Fruit fly (Drosophila melanogaster): ENCODE measurements around the gene wapl.

Gene wapl

DNA sequence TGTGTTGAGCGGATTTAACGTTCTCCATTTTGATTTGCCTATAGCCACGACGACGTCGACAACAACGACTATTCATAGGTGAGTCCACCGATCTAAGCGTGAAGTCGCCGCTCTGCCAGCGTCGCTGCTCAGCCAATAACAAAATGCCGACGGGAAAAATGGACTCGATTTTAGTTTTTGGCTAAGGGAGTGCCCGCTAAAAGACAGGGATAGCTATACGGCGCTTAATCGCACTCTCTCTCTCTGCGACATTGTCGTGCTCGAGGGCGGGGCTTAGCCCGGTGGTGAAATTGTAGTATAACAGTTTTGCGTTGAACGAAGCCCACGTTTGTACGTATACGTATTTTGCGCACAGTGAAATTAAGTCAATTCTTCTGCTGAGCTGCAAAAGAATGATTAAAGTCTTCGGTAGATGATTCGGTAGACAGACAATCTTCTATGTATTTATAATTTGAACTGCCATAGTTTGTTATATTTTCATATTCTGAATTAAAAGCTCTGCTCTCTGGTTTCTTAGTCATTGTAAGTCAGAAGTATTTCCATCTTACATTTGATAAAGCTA lies 33.2 kb downstream of the wapl start:
- TF ChIP-seq Snoo (tag; optimal IDR thresholded peaks at IDR 0.05) (no peak), CG12605 (GFP tag; IDR thresholded peaks at IDR 0.05) (0 out of 2 replicates have a peak, but pooled peaks have one; percentile 20), Ets98B (GFP tag; IDR thresholded peaks at IDR 0.05) (peak; percentile 19; the same call in 1 of the 2 replicates), CG4496 (GFP tag; IDR thresholded peaks at IDR 0.05) (peak; percentile 60; the same call in 1 of the 3 replicates)

DNA sequence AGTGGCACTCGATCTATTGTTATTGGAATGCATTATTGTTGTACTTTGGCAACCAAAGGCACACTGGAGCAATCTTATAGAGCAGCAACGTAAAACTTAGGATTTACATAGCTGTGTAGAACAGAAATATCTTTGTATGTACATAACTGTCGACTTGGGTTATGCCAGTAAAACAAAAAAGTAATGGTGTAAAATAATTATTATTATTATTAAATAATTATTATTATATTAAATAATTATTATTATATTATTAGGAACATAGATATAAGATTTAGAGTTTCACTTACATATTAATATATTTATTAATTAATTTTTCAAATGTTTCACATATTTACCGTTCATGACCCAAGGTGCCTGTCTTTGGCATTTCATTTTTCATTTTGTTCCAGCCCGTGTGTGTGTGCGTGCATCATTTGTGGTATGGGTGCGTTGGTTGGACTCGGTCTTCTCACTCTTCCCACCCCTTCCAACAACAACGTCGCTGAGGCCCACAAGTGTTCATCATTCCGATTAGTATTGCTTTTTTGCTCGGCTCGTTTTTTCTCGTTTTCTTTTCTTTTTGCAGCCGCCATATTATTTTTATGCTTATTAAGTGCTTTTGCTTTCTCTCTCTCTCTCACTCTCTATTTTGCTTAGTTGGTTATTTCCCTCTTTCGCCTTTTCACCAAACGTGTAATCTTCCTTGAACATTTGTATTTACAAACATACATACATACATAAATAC lies 34.7 kb downstream of the wapl start:
- TF ChIP-seq CG9948 (tag; optimal IDR thresholded peaks at IDR 0.05) (peak; percentile 96), Ets98B (GFP tag; IDR thresholded peaks at IDR 0.05) (peak; percentile 84), CG14655 (GFP tag; optimal IDR thresholded peaks at IDR 0.05) (peak; percentile 93), EcR (GFP tag; optimal IDR thresholded peaks at IDR 0.05) (peak; percentile 12), D1 (tag; optimal IDR thresholded peaks at IDR 0.05) (peak; percentile 90), fd96Ca (GFP tag; IDR thresholded peaks at IDR 0.05) (peak; percentile 82), CG12605 (GFP tag; IDR thresholded peaks at IDR 0.05) (peak; percentile 95), CG4496 (GFP tag; IDR thresholded peaks at IDR 0.05) (peak; percentile 94), CG8159 (tag; optimal IDR thresholded peaks at IDR 0.05) (peak; percentile 97), CG13204 (GFP tag; optimal IDR thresholded peaks at IDR 0.05) (peak; percentile 69), CG10348 (GFP tag; IDR thresholded peaks at IDR 0.05) (peak; percentile 75), gl (tag; optimal IDR thresholded peaks at IDR 0.05) (peak; percentile 95), Pif1A (GFP tag; optimal IDR thresholded peaks at IDR 0.05) (peak; percentile 82), Snoo (tag; optimal IDR thresholded peaks at IDR 0.05) (peak; percentile 89), CG34367 (tag; optimal IDR thresholded peaks at IDR 0.05) (peak; percentile 82), Pif1B (GFP tag; optimal IDR thresholded peaks at IDR 0.05) (peak; percentile 67), CG17806 (tag; optimal IDR thresholded peaks at IDR 0.05) (peak; percentile 86), rn (GFP tag; IDR thresholded peaks at IDR 0.05) (peak; percentile 90), CG32121 (GFP tag; IDR thresholded peaks at IDR 0.05) (peak; percentile 58; the same call in 1 of the 2 replicates), CG15710 (tag; optimal IDR thresholded peaks at IDR 0.05) (peak; percentile 94), CG8301 (tag; optimal IDR thresholded peaks at IDR 0.05) (peak; percentile 53)

DNA sequence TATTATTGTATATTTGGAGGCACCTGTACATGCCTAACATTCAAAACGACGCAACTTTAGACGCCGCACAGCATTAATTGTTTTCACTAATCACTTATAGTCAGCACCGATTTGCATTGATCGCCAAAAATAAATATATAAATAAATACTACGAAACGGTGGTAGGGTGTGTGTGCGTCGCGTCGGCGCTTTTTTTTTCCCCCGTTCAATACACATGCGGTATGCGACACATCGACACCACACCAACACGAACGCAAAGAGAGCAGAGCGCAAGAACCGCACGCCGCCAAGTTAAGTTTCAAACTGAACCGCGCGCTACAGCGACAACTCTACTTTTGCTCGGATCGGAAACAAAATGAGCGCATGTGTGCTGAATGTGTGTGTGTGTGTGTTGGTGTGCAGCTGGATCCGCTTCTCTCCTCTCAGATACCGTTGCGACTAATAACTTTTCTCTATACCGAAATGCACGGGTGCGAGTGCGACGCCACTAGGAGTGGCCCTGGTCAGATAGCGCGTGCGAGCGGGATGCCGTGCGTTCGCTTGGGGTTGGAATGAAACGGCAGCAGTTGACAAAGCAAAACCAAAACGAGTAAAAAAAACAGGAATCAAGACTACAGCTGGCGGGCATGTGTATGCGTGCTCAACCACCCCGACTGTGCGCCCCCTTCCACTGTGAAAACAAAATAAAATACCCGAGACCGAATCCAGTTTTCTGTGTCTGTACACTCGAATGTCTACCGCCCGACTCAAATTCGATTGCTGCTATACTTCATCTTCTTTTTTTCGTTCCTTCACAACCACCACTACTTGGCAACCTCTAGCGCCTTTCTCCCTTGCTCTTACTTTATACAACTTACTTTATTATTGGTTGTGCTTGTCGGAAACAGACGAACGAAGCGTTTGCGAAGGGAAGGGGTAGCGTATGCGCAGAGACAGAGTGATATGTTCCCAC lies 35.5 kb downstream of the wapl start, which contains the start of gene ph-d:
Gene ph-d (minus strand): TSS at position 274 of the 952 bp plus-strand sequence.
- TF ChIP-seq CG10348 (GFP tag; IDR thresholded peaks at IDR 0.05) (no peak), CG13204 (GFP tag; optimal IDR thresholded peaks at IDR 0.05) (peak; percentile 78), Snoo (tag; optimal IDR thresholded peaks at IDR 0.05) (peak; percentile 61), CG9948 (tag; optimal IDR thresholded peaks at IDR 0.05) (peak; percentile 24), CG17806 (tag; optimal IDR thresholded peaks at IDR 0.05) (peak; percentile 60), Pif1B (GFP tag; optimal IDR thresholded peaks at IDR 0.05) (no peak), CG15710 (tag; optimal IDR thresholded peaks at IDR 0.05) (peak; percentile 69), CG32121 (GFP tag; IDR thresholded peaks at IDR 0.05) (peak; percentile 88), gl (tag; optimal IDR thresholded peaks at IDR 0.05) (peak; percentile 97), CG8301 (tag; optimal IDR thresholded peaks at IDR 0.05) (peak; percentile 76), Ets98B (GFP tag; IDR thresholded peaks at IDR 0.05) (peak; percentile 84), CG12605 (GFP tag; IDR thresholded peaks at IDR 0.05) (peak; percentile 88), Pif1A (GFP tag; optimal IDR thresholded peaks at IDR 0.05) (peak; percentile 29), D1 (tag; optimal IDR thresholded peaks at IDR 0.05) (no peak), CG8159 (tag; optimal IDR thresholded peaks at IDR 0.05) (peak; percentile 60), CG4496 (GFP tag; IDR thresholded peaks at IDR 0.05) (peak; percentile 93), fd96Ca (GFP tag; IDR thresholded peaks at IDR 0.05) (peak; percentile 89), EcR (GFP tag; optimal IDR thresholded peaks at IDR 0.05) (peak; percentile 10), rn (GFP tag; IDR thresholded peaks at IDR 0.05) (peak; percentile 90), CG14655 (GFP tag; optimal IDR thresholded peaks at IDR 0.05) (peak; percentile 82), CG34367 (tag; optimal IDR thresholded peaks at IDR 0.05) (peak; percentile 88)

DNA sequence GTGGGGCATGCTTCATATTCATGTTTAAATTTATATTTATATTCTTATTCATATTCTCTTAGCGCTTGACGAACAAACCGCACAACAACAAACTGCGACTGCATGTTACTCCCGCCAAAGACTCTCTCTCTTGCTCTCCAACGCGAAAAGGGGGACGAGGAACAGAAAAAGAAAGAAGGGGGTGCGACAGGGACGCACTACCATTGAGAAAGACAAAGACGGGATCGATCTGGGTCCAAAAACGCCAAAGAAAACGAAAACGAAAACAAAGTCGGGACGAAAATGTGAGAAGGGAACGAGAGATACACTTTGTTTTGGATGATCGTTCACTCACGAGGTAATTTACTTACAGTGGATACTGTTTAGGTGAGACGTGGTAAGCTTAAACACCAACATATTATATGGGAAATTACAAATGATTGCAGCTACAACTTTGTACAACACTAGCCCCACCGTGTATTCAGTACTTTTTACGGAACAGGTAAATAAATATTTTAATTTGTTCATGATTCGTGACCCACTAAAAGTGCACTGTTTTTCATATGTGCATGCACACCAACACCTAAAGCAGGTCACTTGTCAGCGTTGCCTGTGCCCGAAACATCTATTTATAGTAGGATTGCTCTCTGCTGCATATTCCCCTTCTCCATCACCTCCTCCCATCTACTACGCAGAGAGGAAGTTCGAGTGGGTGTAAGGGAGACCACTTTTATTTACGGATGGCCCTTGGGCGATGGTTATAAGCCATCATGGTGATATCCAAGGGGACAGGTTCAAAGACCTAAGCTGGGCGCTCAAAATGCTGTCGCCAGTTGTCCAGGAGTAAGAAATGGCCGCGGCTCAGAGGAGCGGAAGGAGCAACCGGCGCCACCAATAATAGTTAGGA lies 36.8 kb downstream of the wapl start:
- TF ChIP-seq fd96Ca (GFP tag; IDR thresholded peaks at IDR 0.05): peak; percentile 51; the same call in 1 of the 3 replicates
- TF ChIP-seq Pif1A (GFP tag; optimal IDR thresholded peaks at IDR 0.05): peak; percentile 72
- TF ChIP-seq CG17806 (tag; optimal IDR thresholded peaks at IDR 0.05): peak; percentile 58
- peak; percentile 63 for TF ChIP-seq CG9948 (tag; optimal IDR thresholded peaks at IDR 0.05)
- TF ChIP-seq CG13204 (GFP tag; optimal IDR thresholded peaks at IDR 0.05): peak; percentile 34
- TF ChIP-seq CG10348 (GFP tag; IDR thresholded peaks at IDR 0.05): no peak
- 0 out of 2 replicates have a peak, but pooled peaks have one; percentile 35 for TF ChIP-seq rn (GFP tag; IDR thresholded peaks at IDR 0.05)
- TF ChIP-seq CG15710 (tag; optimal IDR thresholded peaks at IDR 0.05): peak; percentile 68
- TF ChIP-seq CG4496 (GFP tag; IDR thresholded peaks at IDR 0.05): peak; percentile 75
- no peak for TF ChIP-seq CG12605 (GFP tag; IDR thresholded peaks at IDR 0.05)
- peak; percentile 80 for TF ChIP-seq CG32121 (GFP tag; IDR thresholded peaks at IDR 0.05)
- no peak for TF ChIP-seq CG14655 (GFP tag; optimal IDR thresholded peaks at IDR 0.05)
- TF ChIP-seq gl (tag; optimal IDR thresholded peaks at IDR 0.05): peak; percentile 55
- peak; percentile 71 for TF ChIP-seq CG8159 (tag; optimal IDR thresholded peaks at IDR 0.05)
- no peak for TF ChIP-seq D1 (tag; optimal IDR thresholded peaks at IDR 0.05)
- TF ChIP-seq Pif1B (GFP tag; optimal IDR thresholded peaks at IDR 0.05): peak; percentile 57
- peak; percentile 67 for TF ChIP-seq Ets98B (GFP tag; IDR thresholded peaks at IDR 0.05)
- TF ChIP-seq CG34367 (tag; optimal IDR thresholded peaks at IDR 0.05): peak; percentile 53
- no peak for TF ChIP-seq CG8301 (tag; optimal IDR thresholded peaks at IDR 0.05)
- peak; percentile 40 for TF ChIP-seq EcR (GFP tag; optimal IDR thresholded peaks at IDR 0.05)
- TF ChIP-seq Snoo (tag; optimal IDR thresholded peaks at IDR 0.05): peak; percentile 2

All from whole organism, pupa.